Fruit fly (Drosophila melanogaster) whole organism, wandering third instar larva: Measurements from ENCODE around the gene CG17672.

ENCODE experiments used
- Abd-B ChIP-seq: fragments of >200 bp; optimal IDR thresholded peaks from 2 replicates; lab custom pipeline; 2017; ENCODE audit warnings: missing biosample characterization, missing genetic modification characterization
- CG32264 ChIP-seq: fragments of 200-800 bp; sonication (Bioruptor generic); optimal IDR thresholded peaks from 2 replicates; lab custom pipeline; 2016; ENCODE audit warnings: missing biosample characterization, missing genetic modification characterization
- CG9705 ChIP-seq: fragments of 200-800 bp; sonication (Bioruptor generic); optimal IDR thresholded peaks from 2 replicates; lab custom pipeline; 2018; ENCODE audit warnings: missing biosample characterization, mild to moderate bottlenecking, missing genetic modification characterization
- CrebA ChIP-seq: fragments of 200-800 bp; sonication (Bioruptor generic); optimal IDR thresholded peaks from 2 replicates; lab custom pipeline; 2016; ENCODE audit warnings: missing biosample characterization, mild to moderate bottlenecking, missing genetic modification characterization, borderline replicate concordance
- Dfd ChIP-seq: fragments of >200 bp; optimal IDR thresholded peaks from 2 replicates; lab custom pipeline; 2017; ENCODE audit warnings: missing biosample characterization, missing genetic modification characterization
- HLH106 ChIP-seq: fragments of 200-800 bp; optimal IDR thresholded peaks from 3 replicates; lab custom pipeline; 2019; ENCODE audit warnings: missing biosample characterization, mild to moderate bottlenecking, missing genetic modification characterization, moderate library complexity
- Hr78 ChIP-seq: fragments of >200 bp; optimal IDR thresholded peaks from 2 replicates; lab custom pipeline; 2017; ENCODE audit warnings: missing biosample characterization, missing genetic modification characterization
- Jra ChIP-seq: sonication (Bioruptor generic); optimal IDR thresholded peaks from 2 replicates; lab custom pipeline; 2016; ENCODE audit warnings: missing biosample characterization, missing genetic modification characterization
- Myc ChIP-seq: fragments of >200 bp; optimal IDR thresholded peaks from 2 replicates; lab custom pipeline; 2017
- N ChIP-seq: fragments of >200 bp; optimal IDR thresholded peaks from 2 replicates; lab custom pipeline; 2018; ENCODE audit warnings: missing biosample characterization, missing external identifiers, missing genetic modification characterization
- OdsH ChIP-seq: fragments of 200-800 bp; sonication (Bioruptor generic); optimal IDR thresholded peaks from 2 replicates; lab custom pipeline; 2016; ENCODE audit warnings: missing biosample characterization, mild to moderate bottlenecking, missing genetic modification characterization
- Rel ChIP-seq, 2 experiments: fragments of 200-800 bp; sonication (Bioruptor generic) in 1 of 2; optimal IDR thresholded peaks; 2 replicates in 1 of 2; 3 replicates in 1 of 2; lab custom pipeline; 2016 to 2019; ENCODE audit warnings: mild to moderate bottlenecking in 2 of 2, missing biosample characterization in 2 of 2, missing genetic modification characterization in 2 of 2, moderate library complexity in 1 of 2
- br ChIP-seq: fragments of 200-800 bp; sonication (Bioruptor generic); optimal IDR thresholded peaks from 2 replicates; lab custom pipeline; 2016; ENCODE audit warnings: missing biosample characterization, missing genetic modification characterization
- dl ChIP-seq, 2 experiments: fragments of 175-275, 200-275 bp in 1 of 2; fragments of 200-275 bp in 1 of 2; sonication (Bioruptor generic); optimal IDR thresholded peaks; lab custom pipeline; 2018; ENCODE audit warnings: mild to moderate bottlenecking in 2 of 2, missing biosample characterization in 2 of 2, missing genetic modification characterization in 2 of 2, moderate library complexity in 2 of 2; ENCODE audit not compliant: partially characterized antibody in 2 of 2, insufficient read depth in 1 of 2
- dmrt93B ChIP-seq: fragments of 200-800 bp; sonication (Bioruptor generic); optimal IDR thresholded peaks from 2 replicates; lab custom pipeline; 2018; ENCODE audit warnings: missing biosample characterization, mild to moderate bottlenecking, missing genetic modification characterization
- dsf ChIP-seq: sonication (Bioruptor generic); optimal IDR thresholded peaks from 2 replicates; lab custom pipeline; 2016; ENCODE audit warnings: missing biosample characterization, missing genetic modification characterization, borderline replicate concordance
- ey ChIP-seq: fragments of 200-800 bp; sonication (Bioruptor generic); optimal IDR thresholded peaks from 2 replicates; lab custom pipeline; 2016; ENCODE audit warnings: missing biosample characterization, missing genetic modification characterization
- foxo ChIP-seq, 2 experiments: fragments of 200-800 bp; sonication (Bioruptor generic); optimal IDR thresholded peaks; 2 replicates in 1 of 2; 3 replicates in 1 of 2; lab custom pipeline; 2016 to 2017; ENCODE audit warnings: missing biosample characterization in 2 of 2, missing genetic modification characterization in 2 of 2
- fru ChIP-seq: fragments of 200-800 bp; sonication (Bioruptor generic); optimal IDR thresholded peaks from 3 replicates; lab custom pipeline; 2016; ENCODE audit warnings: missing biosample characterization, mild to moderate bottlenecking, missing genetic modification characterization
- h ChIP-seq: fragments of 200-800 bp; sonication (Bioruptor generic); optimal IDR thresholded peaks from 3 replicates; lab custom pipeline; 2016; ENCODE audit warnings: missing biosample characterization, mild to moderate bottlenecking, missing genetic modification characterization
- jim ChIP-seq: fragments of 175-275, 200-325 bp; sonication (Bioruptor generic); optimal IDR thresholded peaks from 2 replicates; lab custom pipeline; 2016; ENCODE audit warnings: missing biosample characterization, mild to moderate bottlenecking, missing genetic modification characterization
- psq ChIP-seq: fragments of 200-800 bp; sonication (Bioruptor generic); optimal IDR thresholded peaks from 3 replicates; lab custom pipeline; 2017; ENCODE audit warnings: missing biosample characterization, mild to moderate bottlenecking, missing genetic modification characterization, moderate library complexity
- rgr ChIP-seq: fragments of 200-800 bp; sonication (Bioruptor generic); optimal IDR thresholded peaks from 3 replicates; lab custom pipeline; 2016; ENCODE audit warnings: missing biosample characterization, mild to moderate bottlenecking, missing genetic modification characterization
- sage ChIP-seq: fragments of 200-800 bp; sonication (Bioruptor generic); optimal IDR thresholded peaks from 2 replicates; lab custom pipeline; 2016; ENCODE audit warnings: missing biosample characterization, mild to moderate bottlenecking, missing genetic modification characterization
- tai ChIP-seq: sonication (Bioruptor generic); optimal IDR thresholded peaks from 2 replicates; lab custom pipeline; 2016; ENCODE audit warnings: missing biosample characterization, missing genetic modification characterization
- usp ChIP-seq: fragments of >200 bp; optimal IDR thresholded peaks from 2 replicates; lab custom pipeline; 2017; ENCODE audit warnings: missing biosample characterization, missing genetic modification characterization
- woc ChIP-seq: sonication (Bioruptor generic); optimal IDR thresholded peaks from 2 replicates; lab custom pipeline; 2016; ENCODE audit warnings: missing biosample characterization, mild to moderate bottlenecking, missing genetic modification characterization

Gene CG17672

dm6 chr3L:13050675-13051202, 22.0 kb downstream of the CG17672 start:
- no peak for TF ChIP-seq fru (GFP tag; lab: Kevin White, UChicago)
- no peak for TF ChIP-seq woc
- TF ChIP-seq Dfd (GFP tag; lab: Kevin White, UChicago), result no peak
- no peak for TF ChIP-seq rgr (GFP tag; lab: Kevin White, UChicago)
- TF ChIP-seq dsf (GFP tag; lab: Kevin White, UChicago), result no peak
- TF ChIP-seq Hr78 (GFP tag; lab: Kevin White, UChicago), result no peak
- TF ChIP-seq jim (GFP tag; lab: Kevin White, UChicago), result no peak

- no peak for TF ChIP-seq jim (GFP tag; lab: Kevin White, UChicago)
- TF ChIP-seq dsf (GFP tag; lab: Kevin White, UChicago), result no peak
- TF ChIP-seq ey (GFP tag; lab: Kevin White, UChicago), result no peak
- no peak for TF ChIP-seq h (GFP tag; lab: Kevin White, UChicago)
- TF ChIP-seq foxo (GFP tag; optimal IDR thresholded peaks at IDR 0.05; lab: Kevin White, UChicago), result no peak
- no peak for TF ChIP-seq sage (GFP tag; lab: Kevin White, UChicago)
- TF ChIP-seq Rel (GFP tag; optimal IDR thresholded peaks at IDR 0.05; lab: Kevin White, UChicago), result no peak
- TF ChIP-seq Rel (tag; optimal IDR thresholded peaks at IDR 0.05; lab: Kevin White, UChicago), result no peak
- TF ChIP-seq Hr78 (GFP tag; lab: Kevin White, UChicago), result no peak
- TF ChIP-seq CG32264, result no peak
- no peak for TF ChIP-seq OdsH
- TF ChIP-seq tai (GFP tag; lab: Kevin White, UChicago), result no peak
- TF ChIP-seq Abd-B (GFP tag; lab: Kevin White, UChicago), result no peak
- TF ChIP-seq HLH106 (tag; lab: Kevin White, UChicago), result no peak
- no peak for TF ChIP-seq psq (GFP tag; lab: Kevin White, UChicago)
- TF ChIP-seq N (GFP tag; lab: Kevin White, UChicago), result no peak
- TF ChIP-seq, all 38 proteins: peak for 0
These were observed 29.7 kb downstream of the CG17672 start for dm6 chr3L:13058429-13058828.

dm6 chr3L:13061322-13061809, 32.6 kb downstream of the CG17672 start, which contains the start of the genes CG14115 and CG34428:
TSS of gene CG14115 (minus strand) at chr3L:13061422.
TSS of gene CG34428 (plus strand) at chr3L:13061759.
- TF ChIP-seq dsf (GFP tag; lab: Kevin White, UChicago), result no peak

dm6 chr3L:13062746-13063145, 34.0 kb downstream of the CG17672 start, which contains the start of gene CG34429:
TSS of gene CG34429 (plus strand) at chr3L:13063046.
- no peak for TF ChIP-seq Myc (lab: Kevin White, UChicago)
- no peak for TF ChIP-seq CG32264
- TF ChIP-seq dl (GFP tag; optimal IDR thresholded peaks at IDR 0.05; lab: Kevin White, UChicago; ENCODE audit: insufficient read depth in 1 of 2, partially characterized antibody in 2 of 2), result no peak
- TF ChIP-seq Dfd (GFP tag; lab: Kevin White, UChicago), result no peak
- TF ChIP-seq Jra (GFP tag; lab: Kevin White, UChicago), result no peak
- no peak for TF ChIP-seq Rel (GFP tag; optimal IDR thresholded peaks at IDR 0.05; lab: Kevin White, UChicago)
- no peak for TF ChIP-seq Rel (tag; optimal IDR thresholded peaks at IDR 0.05; lab: Kevin White, UChicago)
- TF ChIP-seq CG9705, result no peak
- no peak for TF ChIP-seq ey (GFP tag; lab: Kevin White, UChicago)
- no peak for TF ChIP-seq sage (GFP tag; lab: Kevin White, UChicago)
- no peak for TF ChIP-seq rgr (GFP tag; lab: Kevin White, UChicago)
- TF ChIP-seq dsf (GFP tag; lab: Kevin White, UChicago), result no peak
- no peak for TF ChIP-seq dmrt93B
- no peak for TF ChIP-seq br (GFP tag; lab: Kevin White, UChicago)
- TF ChIP-seq CrebA (GFP tag; lab: Kevin White, UChicago), result no peak
- TF ChIP-seq woc, result no peak
- no peak for TF ChIP-seq foxo (GFP tag; optimal IDR thresholded peaks at IDR 0.05; lab: Kevin White, UChicago)
- no peak for TF ChIP-seq Abd-B (GFP tag; lab: Kevin White, UChicago)
- TF ChIP-seq HLH106 (tag; lab: Kevin White, UChicago), result no peak
- no peak for TF ChIP-seq N (GFP tag; lab: Kevin White, UChicago)

- TF ChIP-seq CG32264, result no peak
- no peak for TF ChIP-seq jim (GFP tag; lab: Kevin White, UChicago)
- TF ChIP-seq woc, result no peak
- TF ChIP-seq Myc (lab: Kevin White, UChicago), result no peak
- no peak for TF ChIP-seq Jra (GFP tag; lab: Kevin White, UChicago)
- TF ChIP-seq usp, result no peak
- no peak for TF ChIP-seq HLH106 (tag; lab: Kevin White, UChicago)
- no peak for TF ChIP-seq N (GFP tag; lab: Kevin White, UChicago)
These were observed 35.6 kb downstream of the CG17672 start for dm6 chr3L:13064346-13064745.
